Fruit fly (Drosophila melanogaster) whole organism, embryonic: ENCODE data around the gene drpr.

ENCODE experiments used
- Aef1 ChIP-seq: fragments of 200-800 bp; sonication (Bioruptor generic); IDR thresholded peaks from 3 replicates; pipeline ENCODE4 v1.3.6; 2022; ENCODE audit warnings: missing biosample characterization, missing genetic modification characterization
- BtbVII ChIP-seq: fragments of 200-800 bp; sonication (Bioruptor generic); optimal IDR thresholded peaks from 3 replicates; lab custom pipeline; 2017; ENCODE audit warnings: missing biosample characterization, mild to moderate bottlenecking, missing genetic modification characterization
- CG11695 ChIP-seq: fragments of 200-800 bp; sonication (Bioruptor generic); IDR thresholded peaks from 3 replicates; pipeline ENCODE4 v1.3.6; 2022; ENCODE audit warnings: missing biosample characterization, missing genetic modification characterization
- CG12236 ChIP-seq: fragments of 200-800 bp; sonication (Bioruptor generic); optimal IDR thresholded peaks from 2 replicates; lab custom pipeline; 2016; ENCODE audit warnings: missing biosample characterization, missing genetic modification characterization
- CG12391 ChIP-seq: fragments of 200-800 bp; sonication (Bioruptor generic); optimal IDR thresholded peaks from 3 replicates; lab custom pipeline; 2018; ENCODE audit warnings: missing biosample characterization, mild to moderate bottlenecking, missing genetic modification characterization, moderate library complexity
- CG13624 ChIP-seq: fragments of 200-800 bp; sonication (Bioruptor generic); optimal IDR thresholded peaks from 2 replicates; lab custom pipeline; 2016; ENCODE audit warnings: missing biosample characterization, missing genetic modification characterization
- CG13894 ChIP-seq: fragments of 200-800 bp; sonication (Bioruptor generic); optimal IDR thresholded peaks from 3 replicates; lab custom pipeline; 2018; ENCODE audit warnings: missing biosample characterization, mild to moderate bottlenecking, missing genetic modification characterization, moderate library complexity
- CG14860 ChIP-seq: fragments of 200-800 bp; sonication (Bioruptor generic); IDR thresholded peaks from 3 replicates; pipeline ENCODE4 v1.3.6; 2022; ENCODE audit warnings: missing biosample characterization, missing genetic modification characterization; ENCODE audit not compliant: partially characterized antibody
- CG15011 ChIP-seq: fragments of 200-800 bp; sonication (Bioruptor generic); optimal IDR thresholded peaks from 3 replicates; lab custom pipeline; 2018; ENCODE audit warnings: missing biosample characterization, mild to moderate bottlenecking, missing genetic modification characterization
- CG1529 ChIP-seq: fragments of 200-800 bp; sonication (Bioruptor generic); optimal IDR thresholded peaks from 3 replicates; lab custom pipeline; 2018; ENCODE audit warnings: missing biosample characterization, missing genetic modification characterization
- CG17328 ChIP-seq: fragments of 200-800 bp; sonication (Bioruptor generic); IDR thresholded peaks from 2 replicates; pipeline ENCODE4 v1.3.6; 2022; ENCODE audit warnings: missing biosample characterization, missing genetic modification characterization
- CG17568 ChIP-seq: fragments of 200-800 bp; sonication (Bioruptor generic); optimal IDR thresholded peaks from 2 replicates; lab custom pipeline; 2018; ENCODE audit warnings: missing biosample characterization, mild to moderate bottlenecking, missing genetic modification characterization, moderate library complexity
- CG17802 ChIP-seq: fragments of 200-800 bp; sonication (Bioruptor generic); optimal IDR thresholded peaks from 2 replicates; lab custom pipeline; 2018; ENCODE audit warnings: missing biosample characterization, mild to moderate bottlenecking, missing genetic modification characterization, moderate library complexity
- CG18476 ChIP-seq: fragments of 200-800 bp; sonication (Bioruptor generic); optimal IDR thresholded peaks from 2 replicates; lab custom pipeline; 2016; ENCODE audit warnings: missing biosample characterization, mild to moderate bottlenecking, missing genetic modification characterization
- CG2120 ChIP-seq: fragments of 200-800 bp; sonication (Bioruptor generic); optimal IDR thresholded peaks from 3 replicates; lab custom pipeline; 2016; ENCODE audit warnings: missing biosample characterization, missing genetic modification characterization
- CG31365 ChIP-seq: fragments of 200-800 bp; sonication (Bioruptor generic); optimal IDR thresholded peaks from 2 replicates; lab custom pipeline; 2018; ENCODE audit warnings: missing biosample characterization, mild to moderate bottlenecking, missing genetic modification characterization
- CG33213 ChIP-seq: fragments of 200-800 bp; sonication (Bioruptor generic); optimal IDR thresholded peaks from 3 replicates; lab custom pipeline; 2016; ENCODE audit warnings: missing biosample characterization, missing genetic modification characterization
- CG34224 ChIP-seq: fragments of 200-800 bp; sonication (Bioruptor generic); IDR thresholded peaks from 3 replicates; pipeline ENCODE4 v1.3.6; 2022; ENCODE audit warnings: missing biosample characterization, missing genetic modification characterization; ENCODE audit not compliant: partially characterized antibody
- CG4328 ChIP-seq: fragments of 200-800 bp; sonication (Bioruptor generic); optimal IDR thresholded peaks from 3 replicates; lab custom pipeline; 2017; ENCODE audit warnings: missing biosample characterization, missing genetic modification reagents, missing genetic modification characterization
- CG4820 ChIP-seq: fragments of 200-800 bp; sonication (Bioruptor generic); optimal IDR thresholded peaks from 3 replicates; lab custom pipeline; 2016; ENCODE audit warnings: missing biosample characterization, missing genetic modification characterization
- CG7271 ChIP-seq: fragments of 200-800 bp; sonication (Bioruptor generic); optimal IDR thresholded peaks from 2 replicates; lab custom pipeline; 2018; ENCODE audit warnings: missing biosample characterization, mild to moderate bottlenecking, missing genetic modification characterization, moderate library complexity
- CG9437 ChIP-seq: fragments of 200-800 bp; sonication (Bioruptor generic); optimal IDR thresholded peaks from 2 replicates; lab custom pipeline; 2018; ENCODE audit warnings: missing biosample characterization, mild to moderate bottlenecking, missing genetic modification characterization
- CG9817 ChIP-seq: fragments of 200-800 bp; sonication (Bioruptor generic); optimal IDR thresholded peaks from 2 replicates; lab custom pipeline; 2018; ENCODE audit warnings: missing biosample characterization, mild to moderate bottlenecking, missing genetic modification characterization, moderate library complexity
- Camta ChIP-seq: fragments of 200-800 bp; sonication (Bioruptor generic); optimal IDR thresholded peaks from 2 replicates; lab custom pipeline; 2016; ENCODE audit warnings: missing biosample characterization, missing genetic modification characterization
- Dip3 ChIP-seq: fragments of 200-800 bp; sonication (Bioruptor generic); optimal IDR thresholded peaks from 3 replicates; lab custom pipeline; 2016; ENCODE audit warnings: missing biosample characterization, missing genetic modification characterization
- Dll ChIP-seq: fragments of 200-800 bp; sonication (Bioruptor generic); IDR thresholded peaks from 4 replicates; pipeline ENCODE4 v1.3.6; 2022; ENCODE audit warnings: missing biosample characterization, missing genetic modification characterization; ENCODE audit not compliant: partially characterized antibody
- Dref ChIP-seq: fragments of 200-800 bp; sonication (Bioruptor generic); IDR thresholded peaks from 2 replicates; pipeline ENCODE4 v1.3.6; 2022; ENCODE audit warnings: missing biosample characterization, missing genetic modification characterization
- Drgx ChIP-seq: fragments of 200-800 bp; sonication (Bioruptor generic); IDR thresholded peaks from 2 replicates; pipeline ENCODE4 v1.3.6; 2022; ENCODE audit warnings: missing biosample characterization, missing genetic modification characterization
- Ets97D ChIP-seq: fragments of 200-800 bp; sonication (Bioruptor generic); optimal IDR thresholded peaks from 3 replicates; lab custom pipeline; 2016; ENCODE audit warnings: missing biosample characterization, missing genetic modification characterization
- HLHmδ ChIP-seq: fragments of 200-800 bp; sonication (Bioruptor generic); optimal IDR thresholded peaks from 2 replicates; lab custom pipeline; 2018; ENCODE audit warnings: missing biosample characterization, mild to moderate bottlenecking, missing genetic modification characterization, moderate library complexity
- Hey ChIP-seq: fragments of 200-800 bp; sonication (Bioruptor generic); optimal IDR thresholded peaks from 3 replicates; lab custom pipeline; 2018; ENCODE audit warnings: missing biosample characterization, mild to moderate bottlenecking, missing genetic modification characterization
- Hr39 ChIP-seq: fragments of >200 bp; optimal IDR thresholded peaks from 2 replicates; lab custom pipeline; 2017
- MBD-R2 ChIP-seq: fragments of 200-800 bp; sonication (Bioruptor generic); IDR thresholded peaks from 2 replicates; pipeline ENCODE4 v1.3.6; 2022; ENCODE audit warnings: missing biosample characterization, missing genetic modification characterization
- Opbp ChIP-seq: fragments of 200-800 bp; sonication (Bioruptor generic); IDR thresholded peaks from 3 replicates; pipeline ENCODE4 v1.3.6; 2022; ENCODE audit warnings: missing biosample characterization, missing genetic modification characterization; ENCODE audit not compliant: partially characterized antibody
- Vsx1 ChIP-seq: fragments of 200-800 bp; sonication (Bioruptor generic); optimal IDR thresholded peaks from 2 replicates; lab custom pipeline; 2017; ENCODE audit warnings: missing biosample characterization, mild to moderate bottlenecking, missing genetic modification characterization, missing genetic modification reagents
- Xrp1 ChIP-seq: fragments of 200-800 bp; sonication (Bioruptor generic); IDR thresholded peaks from 2 replicates; pipeline ENCODE4 v1.3.6; 2022; ENCODE audit warnings: missing biosample characterization, missing genetic modification characterization
- ci ChIP-seq: fragments of 200-800 bp; sonication (Bioruptor generic); IDR thresholded peaks from 3 replicates; pipeline ENCODE4 v1.3.6; 2022; ENCODE audit warnings: missing biosample characterization, missing genetic modification characterization
- crp ChIP-seq, 2 experiments: fragments of 200-800 bp; sonication (Bioruptor generic); optimal IDR thresholded peaks; 2 replicates in 1 of 2; 3 replicates in 1 of 2; lab custom pipeline; 2017; ENCODE audit warnings: missing biosample characterization in 2 of 2, missing genetic modification characterization in 2 of 2, mild to moderate bottlenecking in 1 of 2, moderate library complexity in 1 of 2
- exex ChIP-seq: fragments of 200-800 bp; sonication (Bioruptor generic); optimal IDR thresholded peaks from 4 replicates; lab custom pipeline; 2018; ENCODE audit warnings: missing biosample characterization, mild to moderate bottlenecking, missing genetic modification characterization, moderate library complexity
- fd96Cb ChIP-seq: fragments of 200-800 bp; sonication (Bioruptor generic); optimal IDR thresholded peaks from 2 replicates; lab custom pipeline; 2018; ENCODE audit warnings: missing biosample characterization, mild to moderate bottlenecking, missing genetic modification characterization, moderate library complexity
- hbn ChIP-seq: fragments of 200-800 bp; sonication (Bioruptor generic); IDR thresholded peaks from 2 replicates; pipeline ENCODE4 v1.3.6; 2022; ENCODE audit warnings: missing biosample characterization, missing genetic modification characterization; ENCODE audit not compliant: partially characterized antibody
- nerfin-2 ChIP-seq: fragments of 200-800 bp; sonication (Bioruptor generic); IDR thresholded peaks from 2 replicates; pipeline ENCODE4 v1.3.6; 2022; ENCODE audit warnings: missing biosample characterization, missing genetic modification characterization; ENCODE audit not compliant: partially characterized antibody
- pzg ChIP-seq: fragments of 200-800 bp; sonication (Bioruptor generic); optimal IDR thresholded peaks from 3 replicates; lab custom pipeline; 2018; ENCODE audit warnings: missing biosample characterization, mild to moderate bottlenecking, missing genetic modification characterization, moderate library complexity
- run ChIP-seq: fragments of 200-800 bp; sonication (Bioruptor generic); optimal IDR thresholded peaks from 3 replicates; lab custom pipeline; 2018; ENCODE audit warnings: missing biosample characterization, mild to moderate bottlenecking, missing genetic modification characterization
- so ChIP-seq: fragments of 200-800 bp; sonication (Bioruptor generic); IDR thresholded peaks from 3 replicates; pipeline ENCODE4 v1.3.6; 2022; ENCODE audit warnings: missing biosample characterization, missing genetic modification characterization
- vnd ChIP-seq: fragments of 200-800 bp; sonication (Bioruptor generic); IDR thresholded peaks from 3 replicates; pipeline ENCODE4 v1.3.6; 2022; ENCODE audit warnings: missing biosample characterization, missing genetic modification characterization; ENCODE audit not compliant: partially characterized antibody
- vvl ChIP-seq: fragments of 200-800 bp; sonication (Bioruptor generic); IDR thresholded peaks from 2 replicates; pipeline ENCODE4 v1.3.6; 2022; ENCODE audit warnings: missing biosample characterization, missing genetic modification characterization

The drpr gene

DNA sequence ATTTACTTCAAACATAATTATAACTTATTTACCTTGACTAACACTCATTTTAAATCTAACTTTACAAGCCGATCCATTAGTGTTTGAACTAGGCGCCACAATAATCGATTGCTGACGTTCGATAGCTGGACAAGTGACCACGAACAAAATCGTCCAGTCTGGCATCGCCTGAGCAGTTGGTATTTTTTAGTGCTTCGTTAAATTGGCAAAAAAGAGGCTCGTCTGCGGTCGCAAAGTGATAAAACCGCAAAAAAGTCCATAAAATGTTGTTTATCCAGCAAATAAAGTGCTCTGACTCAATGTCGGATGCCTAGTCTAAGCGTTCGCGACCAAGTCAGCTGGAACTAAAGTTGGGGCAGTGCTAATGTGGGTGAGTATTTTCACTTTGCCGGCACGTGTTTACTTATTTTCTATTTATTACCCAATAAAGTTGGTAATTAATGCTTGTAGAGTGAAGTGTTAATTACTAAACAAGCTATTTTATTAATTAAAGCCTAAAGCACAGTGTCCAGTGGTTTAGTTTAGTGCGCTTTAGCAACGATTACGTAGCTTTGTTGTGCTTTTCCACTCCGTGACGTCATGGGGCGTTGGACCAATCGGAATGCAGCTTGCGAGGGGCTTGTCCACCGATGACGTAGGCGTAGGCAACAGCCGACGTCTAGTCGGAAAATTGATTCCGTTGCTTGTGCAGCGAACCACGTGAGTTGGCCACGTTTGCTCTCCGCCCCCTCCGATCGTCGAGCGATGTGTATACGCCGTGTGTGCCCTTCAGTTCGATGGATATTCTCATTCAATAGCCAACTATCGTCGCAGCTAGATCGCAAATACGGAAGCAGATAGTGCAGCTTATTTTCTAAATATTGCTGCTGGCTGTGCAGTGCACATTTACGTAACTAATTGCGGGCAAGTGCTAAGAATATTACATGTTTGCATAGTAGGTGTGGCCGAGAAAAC lies 7.7 kb upstream of the drpr start, which contains the start of gene Gk2 (continued):
- TF ChIP-seq CG9437 (peak; percentile 35), CG12236 (GFP tag; lab: Kevin White, UChicago) (no peak), fd96Cb (no peak), CG2120 (GFP tag; lab: Kevin White, UChicago) (no peak), CG1529 (GFP tag; lab: Kevin White, UChicago) (no peak), CG34224 (GFP tag; lab: Robert Waterston, UW) (peak; percentile 48; the same call in 1 of the 3 replicates), ci (GFP tag; lab: Robert Waterston, UW) (peak; percentile 48), CG18476 (GFP tag; lab: Kevin White, UChicago) (no peak), CG13894 (tag; lab: Kevin White, UChicago) (peak; percentile 23), Aef1 (no peak), so (GFP tag; lab: Robert Waterston, UW) (no peak), crp (GFP tag; optimal IDR thresholded peaks at IDR 0.05; lab: Kevin White, UChicago) (peak in 1 of 2 experiments; percentile 30), vvl (GFP tag; lab: Robert Waterston, UW) (0 out of 2 replicates have a peak, but pooled peaks have one; percentile 28), run (tag; lab: Kevin White, UChicago) (no peak), CG14860 (GFP tag; lab: Robert Waterston, UW) (peak; percentile 50), CG31365 (tag; lab: Kevin White, UChicago) (no peak), Hr39 (lab: Kevin White, UChicago) (no peak), CG15011 (GFP tag; lab: Kevin White, UChicago) (no peak), Opbp (GFP tag; lab: Robert Waterston, UW) (0 out of 3 replicates have a peak, but pooled peaks have one; percentile 47), CG4328 (GFP tag; lab: Kevin White, UChicago) (no peak), pzg (peak; percentile 86), Xrp1 (GFP tag; lab: Robert Waterston, UW) (0 out of 2 replicates have a peak, but pooled peaks have one; percentile 8), Drgx (GFP tag; lab: Robert Waterston, UW) (no peak), Hey (tag; lab: Kevin White, UChicago) (no peak), exex (tag; lab: Kevin White, UChicago) (no peak), CG13624 (GFP tag; lab: Kevin White, UChicago) (no peak), Ets97D (GFP tag; lab: Kevin White, UChicago) (peak; percentile 55), Vsx1 (GFP tag; lab: Kevin White, UChicago) (peak; percentile 10), CG11695 (GFP tag; lab: Robert Waterston, UW) (no peak), BtbVII (GFP tag; lab: Kevin White, UChicago) (peak; percentile 58), CG17328 (GFP tag; lab: Robert Waterston, UW) (0 out of 2 replicates have a peak, but pooled peaks have one; percentile 13), vnd (GFP tag; lab: Robert Waterston, UW) (peak; percentile 55; the same call in 1 of the 3 replicates), CG4820 (no peak), CG12391 (tag; lab: Kevin White, UChicago) (no peak), nerfin-2 (peak; percentile 38; the same call in 1 of the 2 replicates), hbn (GFP tag; lab: Robert Waterston, UW) (no peak), Dll (GFP tag; lab: Robert Waterston, UW) (peak; percentile 55; the same call in 3 of the 4 replicates), CG33213 (GFP tag; lab: Kevin White, UChicago) (peak; percentile 28), Dip3 (GFP tag; lab: Kevin White, UChicago) (no peak), CG17568 (GFP tag; lab: Kevin White, UChicago) (no peak), CG17802 (tag; lab: Kevin White, UChicago) (no peak), HLHmδ (no peak), Dref (GFP tag; lab: Robert Waterston, UW) (peak; percentile 94), CG7271 (tag; lab: Kevin White, UChicago) (no peak), CG9817 (no peak), MBD-R2 (GFP tag; lab: Robert Waterston, UW) (peak; percentile 38), Camta (GFP tag; lab: Kevin White, UChicago) (no peak)
